Worm (Caenorhabditis elegans): Measurements from ENCODE around the gene ddr-2.

ddr-2 gene

DNA sequence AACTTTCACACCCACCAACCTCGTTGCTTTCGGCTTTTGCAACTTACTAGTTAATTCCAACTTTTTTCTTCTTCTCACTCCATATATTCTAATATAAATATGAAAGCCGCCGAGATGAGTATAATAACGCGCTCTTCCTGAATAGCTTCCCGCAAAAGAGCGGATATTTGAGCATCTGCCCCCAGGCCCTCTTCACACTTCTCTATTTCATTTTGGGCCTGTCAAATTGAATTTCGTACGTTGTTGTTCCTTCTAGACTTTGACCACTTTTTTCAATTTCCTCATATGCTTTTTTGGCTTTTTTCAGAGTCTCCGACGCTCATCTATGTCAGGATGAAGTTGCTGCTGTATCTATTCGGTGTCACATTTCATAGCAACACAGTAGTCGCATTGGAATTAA lies at the start of gene ddr-2:
TSS of gene ddr-2 (plus strand) at position 301 of the 400 bp plus-strand sequence.
- TF ChIP-seq unc-62 (GFP tag; optimal IDR thresholded peaks at IDR 0.05) = no peak
- TF ChIP-seq nhr-25 (tag; optimal IDR thresholded peaks at IDR 0.05) = no peak
- TF ChIP-seq ceh-82 (tag; optimal IDR thresholded peaks at IDR 0.05) = no peak
- TF ChIP-seq daf-12 (tag; optimal IDR thresholded peaks at IDR 0.05) = no peak
- TF ChIP-seq aly-2 (tag; optimal IDR thresholded peaks at IDR 0.05) = no peak
- no peak for TF ChIP-seq nhr-43 (tag; optimal IDR thresholded peaks at IDR 0.05; ENCODE audit: poor library complexity, severe bottlenecking)
- no peak for TF ChIP-seq nfya-1 (tag; optimal IDR thresholded peaks at IDR 0.05; ENCODE audit: insufficient read depth)
- TF ChIP-seq elt-3 (tag; optimal IDR thresholded peaks at IDR 0.05) = no peak
- no peak for TF ChIP-seq nhr-12 (tag; optimal IDR thresholded peaks at IDR 0.05)
- no peak for TF ChIP-seq ceh-9 (tag; optimal IDR thresholded peaks at IDR 0.05)

DNA sequence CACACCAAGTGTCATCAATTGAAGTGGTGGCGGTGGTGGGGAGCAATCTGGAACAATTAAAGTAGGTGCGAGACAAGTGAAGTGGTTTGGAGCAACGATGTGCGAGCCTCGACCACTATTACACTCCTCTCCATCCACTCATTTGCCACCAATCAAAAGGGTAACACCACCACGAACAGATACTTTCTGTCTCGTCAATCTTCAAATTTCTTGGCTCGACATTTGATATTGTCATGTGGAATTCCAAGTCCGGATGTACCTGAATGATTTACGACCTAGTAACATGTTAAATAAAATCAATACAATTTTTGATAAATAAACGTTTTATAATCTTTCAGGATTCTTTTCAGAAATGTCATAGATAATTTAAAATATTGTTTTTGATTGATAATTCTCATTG lies 44.3 kb upstream of the ddr-2 start, which contains the start of gene sul-1:
TSS of gene sul-1 (minus strand) at position 101 of the 400 bp plus-strand sequence.
- TF ChIP-seq nhr-43 (tag; optimal IDR thresholded peaks at IDR 0.05; ENCODE audit: poor library complexity, severe bottlenecking) = no peak
- no peak for TF ChIP-seq ceh-82 (tag; optimal IDR thresholded peaks at IDR 0.05)
- no peak for TF ChIP-seq nhr-67 (tag; optimal IDR thresholded peaks at IDR 0.05)
- TF ChIP-seq lsy-12 (tag; optimal IDR thresholded peaks at IDR 0.05) = no peak
- no peak for TF ChIP-seq eor-1 (tag; optimal IDR thresholded peaks at IDR 0.05)
- no peak for TF ChIP-seq R02D3.7 (tag; optimal IDR thresholded peaks at IDR 0.05)
- no peak for TF ChIP-seq elt-1 (tag; optimal IDR thresholded peaks at IDR 0.05)
- no peak for TF ChIP-seq unc-62 (GFP tag; optimal IDR thresholded peaks at IDR 0.05)
- TF ChIP-seq elt-3 (tag; optimal IDR thresholded peaks at IDR 0.05) = no peak
- TF ChIP-seq nhr-23 (tag; optimal IDR thresholded peaks at IDR 0.05) = no peak
- no peak for TF ChIP-seq elt-2 (tag; optimal IDR thresholded peaks at IDR 0.05)
- TF ChIP-seq lin-39 (tag; optimal IDR thresholded peaks at IDR 0.05) = no peak

DNA sequence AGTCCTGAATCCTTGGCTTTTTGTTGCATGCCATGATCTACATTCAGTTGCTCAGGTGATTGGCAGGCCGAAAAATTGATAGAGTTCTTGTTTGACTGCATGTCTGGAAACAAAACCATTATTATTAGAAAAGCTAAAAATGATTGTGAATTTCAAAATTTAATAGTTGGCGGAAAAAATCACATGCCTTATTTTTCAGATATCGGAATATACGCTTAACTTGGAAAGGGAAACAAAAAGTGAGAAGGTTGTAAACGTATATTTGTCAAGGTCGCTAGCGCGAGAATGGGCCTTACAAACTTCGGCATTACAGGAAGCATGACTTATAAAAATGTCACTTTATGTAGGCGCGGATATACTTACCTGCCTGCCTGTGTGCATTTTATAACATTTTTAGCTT lies 43.4 kb upstream of the ddr-2 start, which contains the start of gene K09C4.9:
TSS of gene K09C4.9 (minus strand) at position 101 of the 400 bp plus-strand sequence.
- TF ChIP-seq elt-3 (tag; optimal IDR thresholded peaks at IDR 0.05) (no peak), ama-1 (optimal IDR thresholded peaks at IDR 0.05) (no peak), lin-39 (tag; optimal IDR thresholded peaks at IDR 0.05) (no peak), fkh-10 (GFP tag; optimal IDR thresholded peaks at IDR 0.05) (no peak), nhr-12 (tag; optimal IDR thresholded peaks at IDR 0.05) (no peak), nhr-67 (tag; optimal IDR thresholded peaks at IDR 0.05) (no peak), egl-27 (tag; optimal IDR thresholded peaks at IDR 0.05) (no peak), daf-12 (tag; optimal IDR thresholded peaks at IDR 0.05) (no peak), ztf-11 (tag; optimal IDR thresholded peaks at IDR 0.05) (no peak), ceh-16 (tag; optimal IDR thresholded peaks at IDR 0.05) (no peak), zag-1 (tag; optimal IDR thresholded peaks at IDR 0.05) (no peak), hmg-11 (tag; optimal IDR thresholded peaks at IDR 0.05) (no peak), fos-1 (tag; optimal IDR thresholded peaks at IDR 0.05) (no peak), unc-62 (GFP tag; optimal IDR thresholded peaks at IDR 0.05) (no peak), pqm-1 (tag; optimal IDR thresholded peaks at IDR 0.05) (no peak), mml-1 (tag; optimal IDR thresholded peaks at IDR 0.05) (no peak), jun-1 (tag; optimal IDR thresholded peaks at IDR 0.05) (no peak), R02D3.7 (tag; optimal IDR thresholded peaks at IDR 0.05) (no peak), nhr-77 (tag; optimal IDR thresholded peaks at IDR 0.05) (no peak), sea-2 (GFP tag; optimal IDR thresholded peaks at IDR 0.05) (no peak)

DNA sequence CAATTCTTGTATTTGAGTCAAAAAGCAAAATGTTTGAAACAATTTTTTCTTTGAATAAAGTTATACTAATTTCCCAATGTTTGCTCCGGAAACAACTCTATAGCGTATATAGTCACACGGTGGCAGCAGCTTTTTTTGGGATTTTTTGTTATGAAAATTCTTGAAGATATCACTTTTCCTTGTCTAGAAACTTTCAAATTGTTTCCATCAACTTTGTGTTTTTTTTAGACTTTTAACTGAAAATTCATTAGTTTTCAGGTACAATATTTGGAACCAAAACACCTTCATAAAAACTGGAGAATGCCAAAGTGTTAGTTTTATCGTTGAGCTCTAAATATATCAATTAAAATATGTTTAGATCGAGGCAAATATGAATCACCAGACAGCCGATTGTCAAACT lies 42.5 kb upstream of the ddr-2 start, which contains the start of gene K09C4.7:
TSS of gene K09C4.7 (plus strand) at position 301 of the 400 bp plus-strand sequence.
- TF ChIP-seq fkh-2 (tag; optimal IDR thresholded peaks at IDR 0.05) = no peak
- TF ChIP-seq unc-62 (GFP tag; optimal IDR thresholded peaks at IDR 0.05) = no peak
- TF ChIP-seq ceh-28 (tag; optimal IDR thresholded peaks at IDR 0.05) = no peak
- TF ChIP-seq nhr-43 (tag; optimal IDR thresholded peaks at IDR 0.05; ENCODE audit: poor library complexity, severe bottlenecking) = no peak
- TF ChIP-seq snpc-4 (tag; optimal IDR thresholded peaks at IDR 0.05) = no peak
- no peak for TF ChIP-seq mdl-1 (tag; optimal IDR thresholded peaks at IDR 0.05)
- no peak for TF ChIP-seq ama-1 (optimal IDR thresholded peaks at IDR 0.05)
- no peak for TF ChIP-seq R02D3.7 (tag; optimal IDR thresholded peaks at IDR 0.05)
- no peak for TF ChIP-seq elt-3 (tag; optimal IDR thresholded peaks at IDR 0.05)
- no peak for TF ChIP-seq nhr-11 (tag; optimal IDR thresholded peaks at IDR 0.05)
- TF ChIP-seq lin-39 (tag; optimal IDR thresholded peaks at IDR 0.05) = no peak
- no peak for TF ChIP-seq nhr-28 (tag; optimal IDR thresholded peaks at IDR 0.05)
- no peak for TF ChIP-seq ceh-16 (tag; optimal IDR thresholded peaks at IDR 0.05)
